Fruit fly (Drosophila melanogaster) whole organism, embryonic: ENCODE data around the gene bwa.
A peak's percentile ranks its signal among the peaks of the same experiment; 100 is the strongest.

Experiments used
- Blimp-1 ChIP-seq: fragments of 200-800 bp; sonication (Bioruptor generic); optimal IDR thresholded peaks from 3 replicates; lab custom pipeline; 2018; ENCODE audit warnings: missing biosample characterization, missing genetic modification characterization, mild to moderate bottlenecking, moderate library complexity, missing genetic modification reagents
- CG1024 ChIP-seq: fragments of 200-800 bp; sonication (Bioruptor generic); IDR thresholded peaks from 2 replicates; pipeline ENCODE4 v1.3.6; 2022; ENCODE audit warnings: missing biosample characterization, missing genetic modification characterization
- CG10366 ChIP-seq: fragments of 200-800 bp; sonication (Bioruptor generic); IDR thresholded peaks from 2 replicates; pipeline ENCODE4 v1.3.6; 2022; ENCODE audit warnings: missing biosample characterization, missing genetic modification characterization
- CG10654 ChIP-seq: fragments of 200-800 bp; sonication (Bioruptor generic); optimal IDR thresholded peaks from 2 replicates; lab custom pipeline; 2016; ENCODE audit warnings: missing biosample characterization, missing genetic modification characterization
- CG12942 ChIP-seq: fragments of 200-800 bp; sonication (Bioruptor generic); optimal IDR thresholded peaks from 3 replicates; lab custom pipeline; 2016; ENCODE audit warnings: missing biosample characterization, missing genetic modification characterization
- CG13287 ChIP-seq: fragments of 200-800 bp; sonication (Bioruptor generic); IDR thresholded peaks from 2 replicates; pipeline ENCODE4 v1.3.6; 2022; ENCODE audit warnings: missing biosample characterization, missing genetic modification characterization; ENCODE audit not compliant: partially characterized antibody
- CG15269 ChIP-seq: fragments of 200-800 bp; sonication (Bioruptor generic); optimal IDR thresholded peaks from 2 replicates; lab custom pipeline; 2018; ENCODE audit warnings: missing biosample characterization, mild to moderate bottlenecking, missing genetic modification characterization, moderate library complexity
- CG1647 ChIP-seq: fragments of 200-800 bp; sonication (Bioruptor generic); optimal IDR thresholded peaks from 3 replicates; lab custom pipeline; 2016; ENCODE audit warnings: missing biosample characterization, missing genetic modification characterization
- CG16863 ChIP-seq: fragments of 200-800 bp; sonication (Bioruptor generic); optimal IDR thresholded peaks from 3 replicates; lab custom pipeline; 2016; ENCODE audit warnings: missing biosample characterization, missing genetic modification characterization
- CG17186 ChIP-seq: fragments of 200-800 bp; sonication (Bioruptor generic); optimal IDR thresholded peaks from 3 replicates; lab custom pipeline; 2017; ENCODE audit warnings: missing biosample characterization, missing genetic modification reagents, missing genetic modification characterization
- CG17568 ChIP-seq: fragments of 200-800 bp; sonication (Bioruptor generic); optimal IDR thresholded peaks from 2 replicates; lab custom pipeline; 2018; ENCODE audit warnings: missing biosample characterization, mild to moderate bottlenecking, missing genetic modification characterization, moderate library complexity
- CG18764 ChIP-seq: fragments of 200-800 bp; sonication (Bioruptor generic); optimal IDR thresholded peaks from 3 replicates; lab custom pipeline; 2016; ENCODE audit warnings: missing biosample characterization, missing genetic modification characterization
- CG4617 ChIP-seq: fragments of 200-800 bp; sonication (Bioruptor generic); optimal IDR thresholded peaks from 3 replicates; lab custom pipeline; 2016; ENCODE audit warnings: missing biosample characterization, missing genetic modification characterization, borderline replicate concordance
- CG6689 ChIP-seq: fragments of 200-800 bp; sonication (Bioruptor generic); IDR thresholded peaks from 2 replicates; pipeline ENCODE4 v1.3.6; 2022; ENCODE audit warnings: missing biosample characterization, missing genetic modification characterization
- CG9215 ChIP-seq: fragments of 200-800 bp; sonication (Bioruptor generic); IDR thresholded peaks from 2 replicates; pipeline ENCODE4 v1.3.6; 2022; ENCODE audit warnings: missing biosample characterization, missing genetic modification characterization
- CTCF ChIP-seq: fragments of 200-800 bp; sonication (Bioruptor generic); optimal IDR thresholded peaks from 2 replicates; lab custom pipeline; 2017; ENCODE audit warnings: missing biosample characterization, mild to moderate bottlenecking, missing genetic modification characterization, moderate library complexity
- Dek ChIP-seq: fragments of 200-800 bp; sonication (Bioruptor generic); optimal IDR thresholded peaks from 3 replicates; lab custom pipeline; 2019; ENCODE audit warnings: missing biosample characterization, mild to moderate bottlenecking, missing genetic modification characterization, moderate library complexity
- Doc2 ChIP-seq: fragments of 200-800 bp; sonication (Bioruptor generic); IDR thresholded peaks from 2 replicates; pipeline ENCODE4 v1.3.6; 2022; ENCODE audit warnings: missing biosample characterization, missing genetic modification characterization
- HmgD ChIP-seq: fragments of 200-800 bp; sonication (Bioruptor generic); optimal IDR thresholded peaks from 3 replicates; lab custom pipeline; 2016; ENCODE audit warnings: missing biosample characterization, missing genetic modification characterization
- Hr3 ChIP-seq: fragments of 200-800 bp; sonication (Bioruptor generic); optimal IDR thresholded peaks from 3 replicates; lab custom pipeline; 2016; ENCODE audit warnings: missing biosample characterization, missing genetic modification characterization
- Mes4 ChIP-seq: fragments of 200-800 bp; sonication (Bioruptor generic); optimal IDR thresholded peaks from 2 replicates; lab custom pipeline; 2016; ENCODE audit warnings: missing biosample characterization, missing genetic modification characterization
- Nf-YB ChIP-seq: fragments of 200-800 bp; sonication (Bioruptor generic); optimal IDR thresholded peaks from 3 replicates; lab custom pipeline; 2019; ENCODE audit warnings: missing biosample characterization, mild to moderate bottlenecking, missing genetic modification characterization, moderate library complexity
- Six4 ChIP-seq: fragments of 200-800 bp; sonication (Bioruptor generic); optimal IDR thresholded peaks from 2 replicates; lab custom pipeline; 2016; ENCODE audit warnings: missing biosample characterization, missing genetic modification characterization
- Sry-β ChIP-seq: fragments of 200-800 bp; sonication (Bioruptor generic); optimal IDR thresholded peaks from 2 replicates; lab custom pipeline; 2018; ENCODE audit warnings: missing biosample characterization, mild to moderate bottlenecking, missing genetic modification characterization, moderate library complexity
- Sry-δ ChIP-seq: fragments of 200-800 bp; sonication (Bioruptor generic); optimal IDR thresholded peaks from 2 replicates; lab custom pipeline; 2016; ENCODE audit warnings: missing biosample characterization, missing genetic modification characterization
- Stat92E ChIP-seq, 3 experiments: fragments of >200 bp in 2 of 3; fragments of 200-800 bp in 1 of 3; sonication (Bioruptor generic) in 1 of 3; optimal IDR thresholded peaks; 2 replicates each; lab custom pipeline; 2017 to 2019; ENCODE audit warnings: missing biosample characterization in 3 of 3, missing genetic modification characterization in 3 of 3, mild to moderate bottlenecking in 1 of 3, moderate library complexity in 1 of 3
- Usf ChIP-seq: fragments of 200-800 bp; sonication (Bioruptor generic); optimal IDR thresholded peaks from 2 replicates; lab custom pipeline; 2017; ENCODE audit warnings: missing genotype, missing biosample characterization, missing genetic modification characterization
- Xrp1 ChIP-seq: fragments of 200-800 bp; sonication (Bioruptor generic); IDR thresholded peaks from 2 replicates; pipeline ENCODE4 v1.3.6; 2022; ENCODE audit warnings: missing biosample characterization, missing genetic modification characterization
- amos ChIP-seq: fragments of 200-800 bp; sonication (Bioruptor generic); IDR thresholded peaks from 2 replicates; pipeline ENCODE4 v1.3.6; 2022; ENCODE audit warnings: missing biosample characterization, missing genetic modification characterization; ENCODE audit not compliant: partially characterized antibody
- aop ChIP-seq: fragments of 200-800 bp; sonication (Bioruptor generic); IDR thresholded peaks from 2 replicates; pipeline ENCODE4 v1.3.6; 2022; ENCODE audit warnings: missing biosample characterization, missing genetic modification characterization
- cas ChIP-seq: fragments of 200-800 bp; sonication (Bioruptor generic); IDR thresholded peaks from 2 replicates; pipeline ENCODE4 v1.3.6; 2022; ENCODE audit warnings: missing biosample characterization, missing genetic modification characterization
- dm ChIP-seq: fragments of 200-800 bp; sonication (Bioruptor generic); optimal IDR thresholded peaks from 3 replicates; lab custom pipeline; 2016; ENCODE audit warnings: missing biosample characterization, missing genetic modification characterization
- dmrt99B ChIP-seq: fragments of 200-800 bp; sonication (Bioruptor generic); optimal IDR thresholded peaks from 2 replicates; lab custom pipeline; 2018; ENCODE audit warnings: missing biosample characterization, mild to moderate bottlenecking, missing genetic modification characterization, moderate library complexity
- eyg ChIP-seq: fragments of 200-800 bp; sonication (Bioruptor generic); optimal IDR thresholded peaks from 3 replicates; lab custom pipeline; 2016; ENCODE audit warnings: missing biosample characterization, missing genetic modification characterization
- ftz-f1 ChIP-seq: fragments of 200-800 bp; sonication (Bioruptor generic); optimal IDR thresholded peaks from 2 replicates; lab custom pipeline; 2016; ENCODE audit warnings: missing biosample characterization, missing genetic modification characterization
- grn ChIP-seq: fragments of 200-800 bp; sonication (Bioruptor generic); optimal IDR thresholded peaks from 3 replicates; lab custom pipeline; 2017; ENCODE audit warnings: missing biosample characterization, missing genetic modification characterization
- inv ChIP-seq: fragments of 200-800 bp; sonication (Bioruptor generic); IDR thresholded peaks from 2 replicates; pipeline ENCODE4 v1.3.6; 2022; ENCODE audit warnings: missing biosample characterization, missing genetic modification characterization; ENCODE audit not compliant: partially characterized antibody
- knrl ChIP-seq: fragments of 200-800 bp; sonication (Bioruptor generic); IDR thresholded peaks from 3 replicates; pipeline ENCODE4 v1.3.6; 2022; ENCODE audit warnings: missing biosample characterization, missing genetic modification characterization; ENCODE audit not compliant: partially characterized antibody
- onecut ChIP-seq: fragments of 200-800 bp; sonication (Bioruptor generic); IDR thresholded peaks from 2 replicates; pipeline ENCODE4 v1.3.6; 2022; ENCODE audit warnings: missing biosample characterization, missing genetic modification characterization
- org-1 ChIP-seq: fragments of 200-800 bp; sonication (Bioruptor generic); optimal IDR thresholded peaks from 2 replicates; lab custom pipeline; 2017; ENCODE audit warnings: missing biosample characterization, missing genetic modification characterization
- pho ChIP-seq: fragments of 200-800 bp; sonication (Bioruptor generic); optimal IDR thresholded peaks from 2 replicates; lab custom pipeline; 2016; ENCODE audit warnings: missing biosample characterization, missing genetic modification characterization
- pzg ChIP-seq: fragments of 200-800 bp; sonication (Bioruptor generic); optimal IDR thresholded peaks from 3 replicates; lab custom pipeline; 2018; ENCODE audit warnings: missing biosample characterization, mild to moderate bottlenecking, missing genetic modification characterization, moderate library complexity
- row ChIP-seq: fragments of 200-800 bp; sonication (Bioruptor generic); IDR thresholded peaks from 3 replicates; pipeline ENCODE4 v1.3.6; 2022; ENCODE audit warnings: missing biosample characterization, missing genetic modification characterization
- schlank ChIP-seq: fragments of 200-800 bp; sonication (Bioruptor generic); optimal IDR thresholded peaks from 2 replicates; lab custom pipeline; 2018; ENCODE audit warnings: missing biosample characterization, mild to moderate bottlenecking, missing genetic modification characterization
- sens ChIP-seq: fragments of 200-800 bp; sonication (Bioruptor generic); peaks from one replicate; lab custom pipeline; 2016; ENCODE audit warnings: missing biosample characterization, missing genetic modification characterization
- shn ChIP-seq: fragments of 200-800 bp; sonication (Bioruptor generic); optimal IDR thresholded peaks from 3 replicates; lab custom pipeline; 2016; ENCODE audit warnings: missing biosample characterization, missing genetic modification characterization
- slp2 ChIP-seq: fragments of 200-800 bp; sonication (Bioruptor generic); optimal IDR thresholded peaks from 2 replicates; lab custom pipeline; 2016; ENCODE audit warnings: missing biosample characterization, missing genetic modification characterization
- tll ChIP-seq, 2 experiments: fragments of 200-800 bp in 1 of 2; fragments of >200 bp in 1 of 2; sonication (Bioruptor generic) in 1 of 2; optimal IDR thresholded peaks; 2 replicates each; lab custom pipeline; 2017 to 2019; ENCODE audit warnings: missing biosample characterization in 2 of 2, missing genetic modification characterization in 2 of 2, mild to moderate bottlenecking in 1 of 2, moderate library complexity in 1 of 2
- ttk ChIP-seq: fragments of 200-800 bp; sonication (Bioruptor generic); IDR thresholded peaks from 2 replicates; pipeline ENCODE4 v2.1.2; 2022; ENCODE audit warnings: missing biosample characterization, missing genetic modification characterization
- yki ChIP-seq: fragments of >200 bp; optimal IDR thresholded peaks from 3 replicates; lab custom pipeline; 2018

bwa gene

DNA sequence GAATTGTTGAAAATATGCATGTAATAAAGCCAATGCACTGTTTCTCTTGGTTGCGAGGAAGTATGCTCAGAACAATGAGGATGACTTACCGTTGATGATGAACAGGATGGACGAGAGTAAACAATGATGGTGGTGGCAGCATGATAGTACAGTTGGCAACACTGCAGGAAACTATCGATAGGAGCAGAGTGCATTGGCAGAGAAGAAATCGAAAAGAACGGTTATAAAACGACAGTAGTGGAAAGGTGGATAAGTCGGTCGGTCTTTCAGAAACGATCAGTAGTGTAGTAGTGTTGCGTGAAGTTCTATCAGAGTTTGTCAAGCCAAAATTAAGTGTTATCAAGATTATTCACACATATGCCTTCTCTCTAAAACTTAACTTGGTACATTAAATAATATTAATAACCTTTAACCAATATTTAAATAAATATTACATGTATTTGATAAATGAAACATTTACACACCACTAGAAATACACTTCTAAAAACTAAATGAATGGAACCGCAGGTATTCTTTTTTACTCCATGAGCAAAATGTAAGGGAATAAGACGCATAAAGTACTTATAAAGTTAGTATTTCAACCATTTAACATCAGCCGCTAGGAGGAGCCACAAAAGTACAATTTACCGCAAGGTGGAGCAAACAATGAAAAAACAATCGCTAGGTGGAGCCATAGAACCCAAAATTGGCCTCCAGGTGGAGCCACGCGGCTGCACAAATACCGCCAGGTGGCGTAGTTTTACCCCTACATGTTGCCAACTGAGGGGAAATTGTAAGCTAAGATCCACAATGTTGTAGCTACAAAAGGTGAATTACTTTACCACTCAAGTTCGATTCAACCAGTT lies 54.4 kb downstream of the bwa start (continued):
- TF ChIP-seq CG12942 (GFP tag; lab: Kevin White, UChicago): peak; percentile 90
- TF ChIP-seq ftz-f1: no peak
- TF ChIP-seq eyg (GFP tag; lab: Kevin White, UChicago): peak; percentile 87
- peak; percentile 27 for TF ChIP-seq pzg (GFP tag; lab: Kevin White, UChicago)
- TF ChIP-seq Blimp-1 (GFP tag; lab: Kevin White, UChicago): peak; percentile 66
- TF ChIP-seq yki (lab: Kevin White, UChicago): peak; percentile 71
- peak; percentile 59 for TF ChIP-seq Usf (GFP tag; lab: Kevin White, UChicago)
- TF ChIP-seq CG17568 (GFP tag; lab: Kevin White, UChicago): no peak
- TF ChIP-seq CG9215 (GFP tag; lab: Robert Waterston, UW): peak; percentile 86
- peak; percentile 95 for TF ChIP-seq onecut (GFP tag; lab: Robert Waterston, UW)
- peak; percentile 68 for TF ChIP-seq Xrp1 (GFP tag; lab: Robert Waterston, UW)
- peak; percentile 96 for TF ChIP-seq sens (GFP tag; lab: Kevin White, UChicago)
- TF ChIP-seq amos (GFP tag; lab: Robert Waterston, UW): peak; percentile 79
- TF ChIP-seq Dek (tag; lab: Kevin White, UChicago): peak; percentile 75
- TF ChIP-seq CG16863 (GFP tag; lab: Kevin White, UChicago): peak; percentile 92
- peak; percentile 79 for TF ChIP-seq pho (GFP tag; lab: Kevin White, UChicago)
- peak; percentile 92 for TF ChIP-seq Hr3 (GFP tag; lab: Kevin White, UChicago)
- TF ChIP-seq CG1647 (GFP tag; lab: Kevin White, UChicago): peak; percentile 86
- peak; percentile 67 for TF ChIP-seq inv
- peak; percentile 88 for TF ChIP-seq Mes4 (GFP tag; lab: Kevin White, UChicago)
- peak; percentile 68 for TF ChIP-seq dmrt99B (tag; lab: Kevin White, UChicago)
- TF ChIP-seq CTCF (GFP tag; lab: Kevin White, UChicago): peak; percentile 100
- peak; percentile 86 for TF ChIP-seq CG4617 (GFP tag; lab: Kevin White, UChicago)
- peak; percentile 91 for TF ChIP-seq shn (GFP tag; lab: Kevin White, UChicago)
- TF ChIP-seq cas (GFP tag; lab: Robert Waterston, UW): peak; percentile 30; the same call in 1 of the 2 replicates
- peak; percentile 89 for TF ChIP-seq CG10654 (GFP tag; lab: Kevin White, UChicago)
- peak; percentile 90 for TF ChIP-seq slp2 (GFP tag; lab: Kevin White, UChicago)
- peak; percentile 82 for TF ChIP-seq aop
- peak; percentile 23 for TF ChIP-seq org-1 (GFP tag; lab: Kevin White, UChicago)
- TF ChIP-seq tll (GFP tag; optimal IDR thresholded peaks at IDR 0.05; lab: Kevin White, UChicago): peak in 1 of 2 experiments; percentile 62
- peak; percentile 77 for TF ChIP-seq CG13287 (GFP tag; lab: Robert Waterston, UW)
- peak; percentile 67; the same call in 1 of the 2 replicates for TF ChIP-seq CG6689
- peak; percentile 82 for TF ChIP-seq CG18764 (GFP tag; lab: Kevin White, UChicago)
- TF ChIP-seq row (GFP tag; lab: Robert Waterston, UW): peak; percentile 76
- TF ChIP-seq Sry-β: peak; percentile 67
- peak; percentile 83 for TF ChIP-seq dm (GFP tag; lab: Kevin White, UChicago)
- peak; percentile 94 for TF ChIP-seq CG1024 (GFP tag; lab: Robert Waterston, UW)
- TF ChIP-seq CG15269 (tag; lab: Kevin White, UChicago): peak; percentile 57
- peak; percentile 21 for TF ChIP-seq schlank (tag; lab: Kevin White, UChicago)
- TF ChIP-seq Nf-YB (GFP tag; lab: Kevin White, UChicago): peak; percentile 42
- TF ChIP-seq Doc2 (GFP tag; lab: Robert Waterston, UW): peak; percentile 83
- TF ChIP-seq grn (GFP tag; lab: Kevin White, UChicago): peak; percentile 41
- no peak for TF ChIP-seq CG17186 (GFP tag; lab: Kevin White, UChicago)
- TF ChIP-seq CG10366: peak; percentile 90
- peak; percentile 79 for TF ChIP-seq Sry-δ (GFP tag; lab: Kevin White, UChicago)
- peak; percentile 85 for TF ChIP-seq ttk (GFP tag; lab: Robert Waterston, UW)
- TF ChIP-seq HmgD (GFP tag; lab: Kevin White, UChicago): peak; percentile 92
- no peak for TF ChIP-seq Stat92E (GFP tag; optimal IDR thresholded peaks at IDR 0.05; lab: Kevin White, UChicago)
- TF ChIP-seq Six4: peak; percentile 82
- TF ChIP-seq knrl (GFP tag; lab: Robert Waterston, UW): peak; percentile 75
